Fruit fly (Drosophila melanogaster) whole organism, adult: ENCODE results near the gene CG11986.

Experiments
- CG11617 ChIP-seq: fragments of 200-800 bp; sonication (Bioruptor generic); optimal IDR thresholded peaks from 2 replicates; lab custom pipeline; 2017; ENCODE audit warnings: mild to moderate bottlenecking, missing biosample characterization, missing genetic modification reagents, missing genetic modification characterization
- CG12768 ChIP-seq: fragments of 200-800 bp; sonication (Bioruptor generic); optimal IDR thresholded peaks from 2 replicates; lab custom pipeline; 2017; ENCODE audit warnings: missing biosample characterization, missing genetic modification characterization, mild to moderate bottlenecking, moderate library complexity, missing genetic modification reagents
- CG14711 ChIP-seq: fragments of 200-800 bp; sonication (Bioruptor generic); optimal IDR thresholded peaks from 2 replicates; lab custom pipeline; 2018; ENCODE audit warnings: missing biosample characterization, mild to moderate bottlenecking, missing genetic modification characterization, moderate library complexity
- CG1620 ChIP-seq: fragments of 200-800 bp; sonication (Bioruptor generic); optimal IDR thresholded peaks from 2 replicates; lab custom pipeline; 2016; ENCODE audit warnings: missing biosample characterization, missing genetic modification characterization
- CG33017 ChIP-seq: fragments of 200-800 bp; sonication (Bioruptor generic); optimal IDR thresholded peaks from 2 replicates; lab custom pipeline; 2018; ENCODE audit warnings: missing biosample characterization, mild to moderate bottlenecking, missing genetic modification characterization, moderate library complexity
- CG5204 ChIP-seq: fragments of 200-800 bp; sonication (Bioruptor generic); optimal IDR thresholded peaks from 2 replicates; lab custom pipeline; 2016; ENCODE audit warnings: missing biosample characterization, missing genetic modification characterization
- CG7045 ChIP-seq: fragments of 200-800 bp; sonication (Bioruptor generic); optimal IDR thresholded peaks from 2 replicates; lab custom pipeline; 2017; ENCODE audit warnings: missing biosample characterization, mild to moderate bottlenecking, missing genetic modification characterization
- CG7101 ChIP-seq: fragments of 200-800 bp; sonication (Bioruptor generic); optimal IDR thresholded peaks from 2 replicates; lab custom pipeline; 2018; ENCODE audit warnings: missing biosample characterization, mild to moderate bottlenecking, missing genetic modification characterization, moderate library complexity
- Clk ChIP-seq: fragments of 200-800 bp; sonication (Bioruptor generic); optimal IDR thresholded peaks from 2 replicates; lab custom pipeline; 2017; ENCODE audit warnings: missing biosample characterization, missing genetic modification characterization
- Crg-1 ChIP-seq: fragments of 200-800 bp; sonication (Bioruptor generic); optimal IDR thresholded peaks from 2 replicates; lab custom pipeline; 2016; ENCODE audit warnings: missing biosample characterization, missing genetic modification characterization
- Hr96 ChIP-seq: fragments of 200-800 bp; sonication (Bioruptor generic); optimal IDR thresholded peaks from 2 replicates; lab custom pipeline; 2016; ENCODE audit warnings: missing biosample characterization, missing genetic modification characterization
- Mnt ChIP-seq: fragments of 200-800 bp; sonication (Bioruptor generic); optimal IDR thresholded peaks from 2 replicates; lab custom pipeline; 2016; ENCODE audit warnings: missing biosample characterization, mild to moderate bottlenecking, missing genetic modification characterization
- bab1 ChIP-seq: fragments of 200-800 bp; sonication (Bioruptor generic); optimal IDR thresholded peaks from 3 replicates; lab custom pipeline; 2019; ENCODE audit warnings: missing biosample characterization, mild to moderate bottlenecking, missing genetic modification characterization, moderate library complexity
- cic ChIP-seq: fragments of 200-800 bp; sonication (Bioruptor generic); optimal IDR thresholded peaks from 2 replicates; lab custom pipeline; 2017; ENCODE audit warnings: missing biosample characterization, mild to moderate bottlenecking, missing genetic modification characterization, moderate library complexity
- cnc ChIP-seq, 2 experiments: fragments of >200 bp; optimal IDR thresholded peaks; 2 replicates each; lab custom pipeline; 2017
- kay ChIP-seq: fragments of 200-800 bp; sonication (Bioruptor generic); peaks from one replicate; lab custom pipeline; 2016; ENCODE audit warnings: missing biosample characterization, missing genetic modification characterization, borderline replicate concordance
- ovo ChIP-seq: fragments of 200-800 bp; sonication (Bioruptor generic); optimal IDR thresholded peaks from 2 replicates; lab custom pipeline; 2016; ENCODE audit warnings: missing biosample characterization, missing genetic modification characterization
- pad ChIP-seq: fragments of 200-800 bp; sonication (Bioruptor generic); optimal IDR thresholded peaks from 3 replicates; lab custom pipeline; 2017; ENCODE audit warnings: missing biosample characterization, missing genetic modification characterization, mild to moderate bottlenecking, moderate library complexity, missing genetic modification reagents
- tj ChIP-seq: fragments of 200-800 bp; sonication (Bioruptor generic); optimal IDR thresholded peaks from 3 replicates; lab custom pipeline; 2017; ENCODE audit warnings: missing biosample characterization, mild to moderate bottlenecking, missing genetic modification characterization, moderate library complexity
- toe ChIP-seq: fragments of 200-800 bp; sonication (Bioruptor generic); optimal IDR thresholded peaks from 2 replicates; lab custom pipeline; 2016; ENCODE audit warnings: missing biosample characterization, missing genetic modification characterization

Gene CG11986

DNA sequence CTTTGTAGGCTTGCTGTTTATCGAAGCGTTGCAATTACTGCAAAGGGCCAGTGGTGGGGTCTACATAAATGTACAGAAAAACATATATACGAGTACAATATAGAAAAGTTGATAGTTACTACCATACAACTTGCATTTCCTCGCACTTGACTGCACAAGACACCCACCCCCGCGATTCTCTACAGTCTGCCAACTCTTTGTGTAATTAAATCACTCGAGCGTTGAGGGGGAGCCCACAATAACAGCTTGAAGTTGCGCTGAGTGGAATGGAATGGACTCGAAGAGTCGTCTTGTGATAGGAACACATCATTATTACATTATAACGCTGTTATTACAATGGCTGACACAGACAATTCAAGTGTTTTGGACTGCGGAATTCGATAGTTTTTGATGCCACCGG lies 14.2 kb downstream of the CG11986 start:
- TF ChIP-seq ovo (GFP tag; lab: Kevin White, UChicago) (no peak), pad (no peak), cnc (optimal IDR thresholded peaks at IDR 0.05; lab: Kevin White, UChicago) (no peak), Clk (GFP tag; lab: Kevin White, UChicago) (no peak), Crg-1 (GFP tag; lab: Kevin White, UChicago) (no peak), CG33017 (tag; lab: Kevin White, UChicago) (no peak), Mnt (GFP tag; lab: Kevin White, UChicago) (no peak), CG11617 (no peak), CG1620 (no peak)

- TF ChIP-seq CG11617 (no peak), Hr96 (GFP tag; lab: Kevin White, UChicago) (no peak), Clk (GFP tag; lab: Kevin White, UChicago) (no peak), CG14711 (tag; lab: Kevin White, UChicago) (no peak), tj (GFP tag; lab: Kevin White, UChicago) (no peak), CG33017 (tag; lab: Kevin White, UChicago) (no peak), pad (no peak), cic (GFP tag; lab: Kevin White, UChicago) (no peak), CG7101 (tag; lab: Kevin White, UChicago) (no peak), Crg-1 (GFP tag; lab: Kevin White, UChicago) (no peak), bab1 (GFP tag; lab: Kevin White, UChicago) (no peak), Mnt (GFP tag; lab: Kevin White, UChicago) (no peak), kay (GFP tag; lab: Kevin White, UChicago) (no peak), CG7045 (no peak), CG12768 (GFP tag; lab: Kevin White, UChicago) (no peak), cnc (optimal IDR thresholded peaks at IDR 0.05; lab: Kevin White, UChicago) (no peak), CG1620 (no peak), toe (GFP tag; lab: Kevin White, UChicago) (no peak), ovo (GFP tag; lab: Kevin White, UChicago) (no peak)
These were observed 14.9 kb downstream of the CG11986 start for dm6 chr3R:9030006-9030749.

DNA sequence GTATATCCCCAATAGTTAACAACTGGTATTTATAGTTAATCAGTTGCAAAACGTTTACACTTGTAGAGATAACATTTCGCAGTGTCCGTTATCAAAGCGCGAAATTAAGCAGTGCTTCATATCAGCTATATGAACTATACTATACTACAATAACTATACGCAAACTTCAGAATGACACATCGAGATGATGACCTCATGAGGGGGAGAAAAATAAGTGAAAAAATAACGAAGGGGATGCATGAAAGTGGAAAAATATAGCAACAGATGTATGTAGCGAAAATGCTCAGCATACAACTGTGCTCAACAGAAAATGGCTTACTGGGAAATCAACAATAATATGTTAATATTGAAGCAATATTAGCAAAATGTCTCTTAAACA lies 15.5 kb downstream of the CG11986 start:
- no peak for TF ChIP-seq CG14711 (tag; lab: Kevin White, UChicago)
- peak; percentile 98 for TF ChIP-seq kay (GFP tag; lab: Kevin White, UChicago)
- no peak for TF ChIP-seq CG11617
- no peak for TF ChIP-seq CG12768 (GFP tag; lab: Kevin White, UChicago)
- no peak for TF ChIP-seq toe (GFP tag; lab: Kevin White, UChicago)
- no peak for TF ChIP-seq bab1 (GFP tag; lab: Kevin White, UChicago)

- TF ChIP-seq bab1 (GFP tag; lab: Kevin White, UChicago) (peak; percentile 73), CG7101 (tag; lab: Kevin White, UChicago) (peak; percentile 73), cic (GFP tag; lab: Kevin White, UChicago) (no peak), ovo (GFP tag; lab: Kevin White, UChicago) (no peak), cnc (optimal IDR thresholded peaks at IDR 0.05; lab: Kevin White, UChicago) (no peak), pad (peak; percentile 40), CG1620 (no peak), toe (GFP tag; lab: Kevin White, UChicago) (no peak), Clk (GFP tag; lab: Kevin White, UChicago) (peak; percentile 33), CG11617 (peak; percentile 37), Hr96 (GFP tag; lab: Kevin White, UChicago) (peak; percentile 40), CG33017 (tag; lab: Kevin White, UChicago) (peak; percentile 81), CG5204 (GFP tag; lab: Kevin White, UChicago) (no peak), Crg-1 (GFP tag; lab: Kevin White, UChicago) (no peak), tj (GFP tag; lab: Kevin White, UChicago) (peak; percentile 19), CG14711 (tag; lab: Kevin White, UChicago) (peak; percentile 75), CG12768 (GFP tag; lab: Kevin White, UChicago) (no peak), CG7045 (peak; percentile 51), kay (GFP tag; lab: Kevin White, UChicago) (peak; percentile 96), Mnt (GFP tag; lab: Kevin White, UChicago) (no peak)
These were observed 16.7 kb downstream of the CG11986 start for dm6 chr3R:9031797-9032418.

DNA sequence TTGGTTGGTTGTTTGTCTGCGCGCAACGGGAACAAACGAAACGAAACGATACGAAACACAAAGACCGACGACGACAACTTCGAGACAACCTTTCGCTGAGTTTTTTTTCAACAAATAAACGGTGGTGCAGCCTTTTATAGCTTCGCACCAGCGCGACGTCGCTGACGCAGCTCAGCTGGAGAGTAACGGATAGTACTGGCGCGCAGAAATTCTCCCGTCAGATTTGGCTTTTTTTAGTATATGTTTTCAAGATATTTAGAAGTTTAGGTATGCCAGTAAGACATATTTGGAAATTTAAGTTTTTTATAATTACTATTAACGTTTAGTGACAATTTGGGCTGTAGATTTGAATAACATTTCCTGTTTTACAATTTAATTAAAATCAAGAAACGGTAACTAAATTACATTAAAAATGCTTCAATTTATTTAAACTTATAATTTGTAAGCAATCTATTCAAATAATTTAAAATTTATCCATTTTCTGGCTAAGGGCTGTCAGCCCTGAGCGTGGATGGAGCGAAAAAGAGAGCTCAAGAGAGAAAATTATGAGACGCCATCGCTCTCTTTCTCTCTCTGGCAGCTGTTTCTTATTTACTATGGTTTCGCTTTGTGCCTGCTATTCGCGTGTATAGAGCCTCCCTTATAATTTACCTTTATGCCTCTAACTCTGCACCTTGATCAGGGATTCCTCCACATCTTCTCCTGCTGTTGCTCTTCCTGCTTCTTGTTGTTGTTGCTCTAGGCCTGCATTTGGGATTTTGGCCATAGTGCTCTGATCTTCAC lies 18.6 kb downstream of the CG11986 start:
- TF ChIP-seq ovo (GFP tag; lab: Kevin White, UChicago) = peak; percentile 64
- TF ChIP-seq Crg-1 (GFP tag; lab: Kevin White, UChicago) = peak; percentile 45
- peak; percentile 86 for TF ChIP-seq CG11617
- TF ChIP-seq tj (GFP tag; lab: Kevin White, UChicago) = peak; percentile 84
- TF ChIP-seq Clk (GFP tag; lab: Kevin White, UChicago) = no peak
- peak; percentile 62 for TF ChIP-seq pad
- TF ChIP-seq cic (GFP tag; lab: Kevin White, UChicago) = peak; percentile 24
- TF ChIP-seq CG33017 (tag; lab: Kevin White, UChicago) = peak; percentile 72
- peak; percentile 73 for TF ChIP-seq CG14711 (tag; lab: Kevin White, UChicago)
- TF ChIP-seq CG5204 (GFP tag; lab: Kevin White, UChicago) = no peak
- peak; percentile 75 for TF ChIP-seq CG7101 (tag; lab: Kevin White, UChicago)
- peak; percentile 87 for TF ChIP-seq bab1 (GFP tag; lab: Kevin White, UChicago)
- peak; percentile 26 for TF ChIP-seq Mnt (GFP tag; lab: Kevin White, UChicago)
- TF ChIP-seq CG12768 (GFP tag; lab: Kevin White, UChicago) = peak; percentile 46
- TF ChIP-seq cnc (optimal IDR thresholded peaks at IDR 0.05; lab: Kevin White, UChicago) = no peak
- TF ChIP-seq kay (GFP tag; lab: Kevin White, UChicago) = peak; percentile 51
- TF ChIP-seq CG7045 = peak; percentile 59
- TF ChIP-seq toe (GFP tag; lab: Kevin White, UChicago) = peak; percentile 25
- TF ChIP-seq Hr96 (GFP tag; lab: Kevin White, UChicago) = peak; percentile 48
- TF ChIP-seq CG1620 = peak; percentile 12
